Fruit fly (Drosophila melanogaster): ENCODE data around the gene Inx6.
"Not testable (repeated sequence)": the region's sequence is repeated elsewhere in the genome, so short reads cannot be mapped to it uniquely, and the experiment has no call there.

Inx6 gene

dm6 chrX:20235794-20236513 is 33.6 kb downstream of the Inx6 start, which contains the start of gene sw:
Gene sw, minus strand, starts transcription at chrX:20236382.
- TF ChIP-seq CTCF (optimal IDR thresholded peaks at IDR 0.05) (peak in 1 of 2 experiments; percentile 26), CG8478 (optimal IDR thresholded peaks at IDR 0.05) (no peak)

dm6 chrX:20231658-20232057 is 37.9 kb downstream of the Inx6 start:
- TF ChIP-seq CTCF (optimal IDR thresholded peaks at IDR 0.05) (no peak), CG8478 (optimal IDR thresholded peaks at IDR 0.05) (no peak)

- not testable (repeated sequence) for TF ChIP-seq CG8478, CTCF (optimal IDR thresholded peaks at IDR 0.05)
Measured at dm6 chrX:20224920-20225319, 44.6 kb downstream of the Inx6 start, which contains the start of gene Sdic4. Gene Sdic4, minus strand, starts transcription at chrX:20225020.
